Worm (Caenorhabditis elegans): ENCODE results near the gene lgc-16.
A peak's percentile ranks its signal among the peaks of the same experiment; 100 is the strongest.

The lgc-16 gene

ce11 chrX:12106004-12106403, 12.4 kb upstream of the lgc-16 start (continued):
- TF ChIP-seq madf-6 (GFP tag; IDR thresholded peaks at IDR 0.05) (no peak), ceh-100 (GFP tag; IDR thresholded peaks at IDR 0.05) (peak; percentile 52), rec-8 (tag; optimal IDR thresholded peaks at IDR 0.05) (peak; percentile 81 to 93), lsl-1 (GFP tag; optimal IDR thresholded peaks at IDR 0.05) (no peak), F39B2.1 (GFP tag; IDR thresholded peaks at IDR 0.05) (no peak), pha-4 (tag; optimal IDR thresholded peaks at IDR 0.05) (no peak), K11D2.4 (GFP tag; IDR thresholded peaks at IDR 0.05) (peak; percentile 88), ceh-27 (GFP tag; optimal IDR thresholded peaks at IDR 0.05) (peak; percentile 91), zim-3 (tag; optimal IDR thresholded peaks at IDR 0.05) (peak; percentile 89), ceh-91 (GFP tag; IDR thresholded peaks at IDR 0.05) (no peak), aptf-2 (GFP tag; conservative IDR thresholded peaks at IDR 0.05) (no peak; the same call in 1 of the 2 replicates), K12H6.12 (tag; optimal IDR thresholded peaks at IDR 0.05) (peak; percentile 79), ztf-22 (GFP tag; optimal IDR thresholded peaks at IDR 0.05) (peak; percentile 64), akir-1 (GFP tag; optimal IDR thresholded peaks at IDR 0.05) (peak; percentile 35), F55B11.4 (tag; optimal IDR thresholded peaks at IDR 0.05; ENCODE audit: borderline replicate concordance, insufficient read depth) (no peak), B0336.3 (GFP tag; IDR thresholded peaks at IDR 0.05) (no peak), rpc-1 (optimal IDR thresholded peaks at IDR 0.05) (peak; percentile 97), rpc-1 (tag; optimal IDR thresholded peaks at IDR 0.05) (peak; percentile 99), nfya-2 (GFP tag; IDR thresholded peaks at IDR 0.05) (no peak), ccch-3 (GFP tag; optimal IDR thresholded peaks at IDR 0.05) (peak; percentile 12), D2030.7 (GFP tag; IDR thresholded peaks at IDR 0.05) (peak; percentile 78), ztf-28 (GFP tag; IDR thresholded peaks at IDR 0.05) (peak; percentile 84), B0035.1 (tag; optimal IDR thresholded peaks at IDR 0.05) (peak; percentile 88), unc-130 (GFP tag; optimal IDR thresholded peaks at IDR 0.05) (peak; percentile 46), tbp1 (GFP tag; optimal IDR thresholded peaks at IDR 0.05) (peak; percentile 99), Y53G8AR.9 (GFP tag; conservative IDR thresholded peaks at IDR 0.05) (peak; percentile 84), lin-40 (tag; optimal IDR thresholded peaks at IDR 0.05) (peak; percentile 88), die-1 (tag; optimal IDR thresholded peaks at IDR 0.05) (peak; percentile 98), unc-62 (GFP tag; optimal IDR thresholded peaks at IDR 0.05) (no peak), athp-1 (tag; optimal IDR thresholded peaks at IDR 0.05) (peak; percentile 32), ZK185.1 (tag; optimal IDR thresholded peaks at IDR 0.05; ENCODE audit: poor library complexity, severe bottlenecking) (peak; percentile 95), gei-17 (GFP tag; optimal IDR thresholded peaks at IDR 0.05) (peak; percentile 84), him-1 (tag; optimal IDR thresholded peaks at IDR 0.05) (peak; percentile 97), xnd-1 (tag; optimal IDR thresholded peaks at IDR 0.05) (no peak), hsf-1 (GFP tag; IDR thresholded peaks at IDR 0.05) (no peak), let-607 (tag; optimal IDR thresholded peaks at IDR 0.05) (peak; percentile 55 to 74), hmg-20 (GFP tag; IDR thresholded peaks at IDR 0.05) (peak; percentile 60), sptf-2 (GFP tag; optimal IDR thresholded peaks at IDR 0.05) (no peak), tbx-9 (tag; optimal IDR thresholded peaks at IDR 0.05; ENCODE audit: borderline replicate concordance) (peak; percentile 73), F37B4.10 (GFP tag; IDR thresholded peaks at IDR 0.05) (0 out of 2 replicates have a peak, but pooled peaks have one; percentile 60), egl-44 (GFP tag; IDR thresholded peaks at IDR 0.05) (peak; percentile 91), snpc-1.3 (tag; optimal IDR thresholded peaks at IDR 0.05; ENCODE audit: insufficient read depth) (peak; percentile 74), T07F8.4 (tag; optimal IDR thresholded peaks at IDR 0.05) (peak; percentile 87), nhr-27 (tag; optimal IDR thresholded peaks at IDR 0.05) (peak; percentile 93), hlh-26 (GFP tag; conservative IDR thresholded peaks at IDR 0.05) (no peak), F33H1.4 (GFP tag; IDR thresholded peaks at IDR 0.05) (no peak), F49E8.2 (tag; optimal IDR thresholded peaks at IDR 0.05; ENCODE audit: insufficient read depth) (no peak), madf-10 (tag; optimal IDR thresholded peaks at IDR 0.05) (peak; percentile 85)

All from whole organism, young adult.